Worm (Caenorhabditis elegans): ENCODE data around the gene Y55F3C.9.

Gene Y55F3C.9

DNA sequence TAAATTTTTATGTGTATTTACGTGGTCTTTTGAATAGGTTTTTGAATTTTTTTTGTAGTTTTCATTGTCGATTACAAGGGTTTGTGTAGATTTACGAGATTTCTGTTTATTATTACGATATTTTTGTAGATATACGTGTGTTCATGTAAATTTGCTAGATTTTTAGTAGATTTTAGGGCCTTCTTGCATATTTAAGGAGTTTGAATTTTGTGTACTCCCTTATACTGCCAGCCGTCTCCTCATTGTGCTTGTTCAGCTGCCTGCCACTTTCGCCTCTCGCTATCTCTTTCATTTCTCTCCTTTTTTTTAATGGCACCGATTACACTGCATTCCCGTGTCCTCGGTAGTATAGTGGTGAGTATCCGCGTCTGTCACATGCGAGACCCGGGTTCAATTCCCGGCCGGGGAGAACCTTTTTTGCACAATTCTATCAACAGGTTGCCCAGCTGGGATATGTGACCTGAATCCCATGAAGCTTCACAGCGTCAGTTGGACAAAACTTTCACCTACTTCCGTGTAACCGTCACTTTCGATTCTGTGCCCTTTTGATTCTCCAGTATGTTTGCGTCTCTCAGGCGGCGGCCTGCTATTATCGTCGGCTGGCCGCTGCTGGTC is 45.2 kb downstream of the Y55F3C.9 start (continued):
- TF ChIP-seq pag-3 (tag; optimal IDR thresholded peaks at IDR 0.05; ENCODE audit: borderline replicate concordance, insufficient read depth), result no peak
- no peak for TF ChIP-seq sptf-1 (tag; optimal IDR thresholded peaks at IDR 0.05)
- no peak for TF ChIP-seq nhr-84 (tag; optimal IDR thresholded peaks at IDR 0.05)
- TF ChIP-seq lir-3 (tag; optimal IDR thresholded peaks at IDR 0.05; ENCODE audit: poor library complexity), result peak; percentile 16
- no peak for TF ChIP-seq ets-5 (GFP tag; IDR thresholded peaks at IDR 0.05)
- no peak for TF ChIP-seq aly-2 (tag; optimal IDR thresholded peaks at IDR 0.05)
- peak; percentile 52 to 75 for TF ChIP-seq lin-35 (GFP tag; optimal IDR thresholded peaks at IDR 0.05)
- TF ChIP-seq tlp-1 (tag; optimal IDR thresholded peaks at IDR 0.05), result no peak
- peak; percentile 60 for TF ChIP-seq lin-14 (GFP tag; optimal IDR thresholded peaks at IDR 0.05)
- TF ChIP-seq egl-27 (tag; optimal IDR thresholded peaks at IDR 0.05), result no peak
- peak; percentile 80 for TF ChIP-seq snu-23 (GFP tag; optimal IDR thresholded peaks at IDR 0.05)
- TF ChIP-seq ces-1 (GFP tag; optimal IDR thresholded peaks at IDR 0.05), result no peak
- TF ChIP-seq nhr-19 (GFP tag; conservative IDR thresholded peaks at IDR 0.05), result peak; percentile 60
- TF ChIP-seq pax-3 (tag; optimal IDR thresholded peaks at IDR 0.05), result peak; percentile 40
- TF ChIP-seq jun-1 (tag; optimal IDR thresholded peaks at IDR 0.05), result peak; percentile 24
- TF ChIP-seq mef-2 (tag; optimal IDR thresholded peaks at IDR 0.05), result no peak
- TF ChIP-seq C34B4.2 (tag; optimal IDR thresholded peaks at IDR 0.05), result no peak
- no peak for TF ChIP-seq nhr-71 (tag; optimal IDR thresholded peaks at IDR 0.05)
- peak; percentile 46 for TF ChIP-seq egl-13 (tag; optimal IDR thresholded peaks at IDR 0.05)
- no peak for TF ChIP-seq fkh-4 (tag; optimal IDR thresholded peaks at IDR 0.05; ENCODE audit: borderline replicate concordance)
- TF ChIP-seq nhr-237 (tag; optimal IDR thresholded peaks at IDR 0.05), result no peak
- TF ChIP-seq unc-130 (tag; optimal IDR thresholded peaks at IDR 0.05), result no peak
- TF ChIP-seq isw-1 (GFP tag; IDR thresholded peaks at IDR 0.05), result no peak
- TF ChIP-seq unc-30 (tag; optimal IDR thresholded peaks at IDR 0.05), result no peak
- peak; percentile 64 for TF ChIP-seq C16A3.4 (tag; optimal IDR thresholded peaks at IDR 0.05)
- peak in 1 of 2 experiments; percentile 42 for TF ChIP-seq efl-1 (optimal IDR thresholded peaks at IDR 0.05)
- peak; percentile 49 to 96 for TF ChIP-seq efl-1 (GFP tag; optimal IDR thresholded peaks at IDR 0.05 in 1 of 2)
- TF ChIP-seq lin-13 (GFP tag; optimal IDR thresholded peaks at IDR 0.05), result no peak
- no peak for TF ChIP-seq aha-1 (tag; optimal IDR thresholded peaks at IDR 0.05)
- 0 out of 2 replicates have a peak, but pooled peaks have one; percentile 31 for TF ChIP-seq grh-1 (GFP tag; IDR thresholded peaks at IDR 0.05)
- TF ChIP-seq nhr-47 (tag; optimal IDR thresholded peaks at IDR 0.05), result no peak
- no peak for TF ChIP-seq ama-1 (optimal IDR thresholded peaks at IDR 0.05)
- peak; percentile 34 for TF ChIP-seq unc-86 (tag; optimal IDR thresholded peaks at IDR 0.05)
- no peak for TF ChIP-seq sox-4 (tag; optimal IDR thresholded peaks at IDR 0.05)
- peak; percentile 98 for TF ChIP-seq blmp-1 (tag; optimal IDR thresholded peaks at IDR 0.05)
- no peak for TF ChIP-seq hlh-17 (GFP tag; optimal IDR thresholded peaks at IDR 0.05; ENCODE audit: borderline replicate concordance)
- TF ChIP-seq irx-1 (tag; optimal IDR thresholded peaks at IDR 0.05), result peak; percentile 17
- no peak for TF ChIP-seq unc-62 (GFP tag; optimal IDR thresholded peaks at IDR 0.05)
- peak; percentile 74 for TF ChIP-seq dsc-1 (tag; optimal IDR thresholded peaks at IDR 0.05)
- no peak for TF ChIP-seq ceh-63 (GFP tag; optimal IDR thresholded peaks at IDR 0.05)
- TF ChIP-seq mab-9 (GFP tag; IDR thresholded peaks at IDR 0.05), result no peak
- TF ChIP-seq fos-1 (tag; optimal IDR thresholded peaks at IDR 0.05), result peak; percentile 28
- TF ChIP-seq ceh-82 (tag; optimal IDR thresholded peaks at IDR 0.05), result peak; percentile 17 to 57 (median 54)
- TF ChIP-seq fkh-10 (GFP tag; optimal IDR thresholded peaks at IDR 0.05), result no peak
- TF ChIP-seq ztf-4 (tag; optimal IDR thresholded peaks at IDR 0.05), result no peak
- no peak for TF ChIP-seq pqm-1 (tag; optimal IDR thresholded peaks at IDR 0.05)
- TF ChIP-seq elt-2 (tag; optimal IDR thresholded peaks at IDR 0.05), result peak; percentile 37
- peak; percentile 52 for TF ChIP-seq mep-1 (tag; optimal IDR thresholded peaks at IDR 0.05)
- peak; percentile 41 to 70 for TF ChIP-seq lsy-2 (tag; optimal IDR thresholded peaks at IDR 0.05)
- TF ChIP-seq ceh-88 (GFP tag; IDR thresholded peaks at IDR 0.05), result 0 out of 2 replicates have a peak, but pooled peaks have one; percentile 9
- TF ChIP-seq efl-3 (GFP tag; optimal IDR thresholded peaks at IDR 0.05), result no peak
- TF ChIP-seq ceh-90 (tag; optimal IDR thresholded peaks at IDR 0.05), result no peak
- no peak for TF ChIP-seq nhr-76 (tag; optimal IDR thresholded peaks at IDR 0.05)

Measured in whole organism, L1 larva.